Fruit fly (Drosophila melanogaster): ENCODE data around the gene yellow-f.

DNA sequence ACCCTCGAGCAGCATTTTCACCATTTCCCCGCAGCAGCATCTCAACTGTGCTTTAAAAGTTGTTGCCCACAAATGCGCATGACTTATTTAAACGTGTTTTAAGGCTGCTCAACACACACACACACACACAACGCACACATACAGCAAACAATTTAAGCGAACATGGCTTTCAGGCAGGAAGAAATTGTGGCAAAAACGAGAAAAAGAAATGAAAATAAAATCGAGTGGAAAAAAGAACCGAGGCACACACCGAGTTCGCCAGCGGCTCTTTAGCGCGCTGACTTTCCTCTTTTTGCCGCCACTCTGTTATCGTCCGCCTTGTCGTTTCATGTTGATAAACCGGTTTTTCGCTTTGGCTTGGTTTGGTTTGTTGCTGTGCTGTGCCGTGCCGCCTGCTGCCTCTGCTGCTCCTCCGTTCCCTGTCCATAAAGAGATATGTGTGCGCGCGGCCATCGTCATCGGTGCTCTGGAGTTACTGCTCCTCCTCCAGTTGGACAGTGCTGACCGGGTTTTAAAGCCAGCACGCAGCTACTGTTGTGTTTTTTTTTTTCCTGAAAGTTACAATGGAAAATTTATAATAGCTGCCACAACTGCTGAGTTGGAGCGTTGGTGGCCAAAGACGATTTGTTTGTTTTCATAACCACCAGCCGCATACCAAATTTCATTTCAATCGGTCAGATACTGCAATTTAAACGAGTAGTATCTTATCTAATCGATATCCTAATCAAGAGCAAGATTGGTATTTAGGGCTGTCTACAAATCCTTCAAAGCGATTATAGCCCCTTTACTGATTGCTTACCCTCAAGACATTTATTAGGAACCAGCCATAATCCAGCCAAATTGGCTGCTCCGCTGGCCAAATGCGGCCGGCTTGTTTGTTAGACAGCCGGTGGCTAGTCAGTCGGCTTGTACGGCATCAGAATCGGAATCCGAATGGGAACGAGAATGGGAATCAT, 23.1 kb upstream of the yellow-f start:
- TF ChIP-seq Dll (optimal IDR thresholded peaks at IDR 0.05): no peak
- TF ChIP-seq usp (GFP tag; optimal IDR thresholded peaks at IDR 0.05): no peak
- no peak for TF ChIP-seq EcR (GFP tag; optimal IDR thresholded peaks at IDR 0.05)

Measured in whole organism.